Worm (Caenorhabditis elegans) whole organism, L1 larva: ENCODE data around the gene gldc-1.
A peak's percentile ranks its signal among the peaks of the same experiment; 100 is the strongest.

ENCODE experiments used
- C16A3.4 ChIP-seq: fragments of 150-350 bp; optimal IDR thresholded peaks from 2 replicates; lab custom pipeline; 2014; ENCODE audit warnings: missing biosample characterization, missing genetic modification characterization
- F16B12.6 ChIP-seq: fragments of 150-350 bp; optimal IDR thresholded peaks from 2 replicates; lab custom pipeline; 2014; ENCODE audit warnings: missing biosample characterization, missing genetic modification characterization
- aha-1 ChIP-seq: fragments of 150-350 bp; optimal IDR thresholded peaks from 2 replicates; lab custom pipeline; 2014; ENCODE audit warnings: missing biosample characterization, missing genetic modification characterization
- aly-2 ChIP-seq: fragments of 150-350 bp; optimal IDR thresholded peaks from 2 replicates; lab custom pipeline; 2014; ENCODE audit warnings: missing biosample characterization, missing genetic modification characterization
- ama-1 ChIP-seq: fragments of 150-350 bp; optimal IDR thresholded peaks from 2 replicates; lab custom pipeline; 2014
- blmp-1 ChIP-seq: fragments of 150-350 bp; optimal IDR thresholded peaks from 2 replicates; lab custom pipeline; 2014; ENCODE audit warnings: missing biosample characterization, missing genetic modification characterization
- ceh-63 ChIP-seq: fragments of 200-800 bp; sonication (Bioruptor generic); optimal IDR thresholded peaks from 2 replicates; lab custom pipeline; 2018; ENCODE audit warnings: mild to moderate bottlenecking, missing genetic modification characterization, missing compliant biosample characterization
- ceh-88 ChIP-seq: fragments of 200-800 bp; sonication (Bioruptor generic); IDR thresholded peaks from 2 replicates; pipeline ENCODE4 v1.3.6; 2022; ENCODE audit warnings: missing genetic modification characterization, missing compliant biosample characterization
- dpl-1 ChIP-seq, 3 experiments: fragments of 150-350 bp in 2 of 3; sonication (generic microtip) in 1 of 3; optimal IDR thresholded peaks; 2 replicates each; lab custom pipeline; 2014 to 2017; ENCODE audit warnings: missing biosample characterization in 3 of 3, missing genetic modification characterization in 3 of 3, missing genetic modification reagents in 3 of 3
- dsc-1 ChIP-seq: sonication (generic microtip); optimal IDR thresholded peaks from 2 replicates; lab custom pipeline; 2016; ENCODE audit warnings: mild to moderate bottlenecking, missing genetic modification characterization, missing compliant biosample characterization
- efl-1 ChIP-seq, 4 experiments: fragments of 150-350 bp; optimal IDR thresholded peaks in 3 of 4; peaks in 1 of 4; 1 replicate in 1 of 4; 2 replicates in 3 of 4; lab custom pipeline; 2014; ENCODE audit warnings: missing biosample characterization in 2 of 4, missing genetic modification characterization in 2 of 4, missing genetic modification reagents in 2 of 4
- egl-13 ChIP-seq: sonication (generic microtip); optimal IDR thresholded peaks from 2 replicates; lab custom pipeline; 2016; ENCODE audit warnings: missing genotype, missing genetic modification reagents, missing genetic modification characterization, missing compliant biosample characterization
- egl-27 ChIP-seq, 2 experiments: fragments of 150-350 bp in 1 of 2; sonication (generic microtip); optimal IDR thresholded peaks; 3 replicates each; lab custom pipeline; 2017 to 2018; ENCODE audit warnings: missing biosample characterization in 2 of 2, missing genetic modification characterization in 2 of 2, missing genetic modification reagents in 2 of 2
- elt-2 ChIP-seq: sonication (generic microtip); optimal IDR thresholded peaks from 2 replicates; lab custom pipeline; 2016; ENCODE audit warnings: missing genetic modification characterization, mild to moderate bottlenecking, inconsistent platforms, missing compliant biosample characterization, missing genetic modification reagents
- elt-3 ChIP-seq, 6 experiments: fragments of 150-350 bp in 1 of 6; sonication (generic microtip); optimal IDR thresholded peaks; 2 replicates each; lab custom pipeline; 2017 to 2018; ENCODE audit warnings: missing biosample characterization in 6 of 6, missing genetic modification characterization in 6 of 6, inconsistent platforms in 1 of 6
- ets-5 ChIP-seq: fragments of 200-800 bp; sonication (Bioruptor generic); IDR thresholded peaks from 2 replicates; pipeline ENCODE4 v1.3.6; 2022; ENCODE audit warnings: missing genetic modification characterization, missing compliant biosample characterization
- fkh-4 ChIP-seq: sonication (generic microtip); optimal IDR thresholded peaks from 2 replicates; lab custom pipeline; 2016; ENCODE audit warnings: missing compliant biosample characterization, missing genetic modification characterization, borderline replicate concordance
- fkh-8 ChIP-seq: sonication (generic microtip); optimal IDR thresholded peaks from 2 replicates; lab custom pipeline; 2016; ENCODE audit warnings: mild to moderate bottlenecking, missing genetic modification characterization, missing compliant biosample characterization
- hlh-4 ChIP-seq: sonication (generic microtip); optimal IDR thresholded peaks from 2 replicates; lab custom pipeline; 2016; ENCODE audit warnings: mild to moderate bottlenecking, missing genetic modification characterization, missing compliant biosample characterization
- irx-1 ChIP-seq: sonication (generic microtip); optimal IDR thresholded peaks from 2 replicates; lab custom pipeline; 2016; ENCODE audit warnings: missing genetic modification characterization, missing compliant biosample characterization
- jun-1 ChIP-seq: fragments of 150-350 bp; optimal IDR thresholded peaks from 2 replicates; lab custom pipeline; 2014; ENCODE audit warnings: missing biosample characterization, missing genetic modification reagents, missing genetic modification characterization
- lin-13 ChIP-seq: fragments of 150-350 bp; optimal IDR thresholded peaks from 2 replicates; lab custom pipeline; 2014; ENCODE audit warnings: missing biosample characterization, missing genetic modification reagents, missing genetic modification characterization
- lin-14 ChIP-seq: fragments of 200-800 bp; sonication (Bioruptor generic); optimal IDR thresholded peaks from 2 replicates; lab custom pipeline; 2018; ENCODE audit warnings: mild to moderate bottlenecking, missing genetic modification characterization, moderate library complexity, missing compliant biosample characterization
- lin-39 ChIP-seq: fragments of 150-350 bp; optimal IDR thresholded peaks from 2 replicates; lab custom pipeline; 2014; ENCODE audit warnings: missing biosample characterization, missing genetic modification reagents, missing genetic modification characterization
- lsy-2 ChIP-seq, 2 experiments: fragments of 150-350 bp; optimal IDR thresholded peaks; 2 replicates each; lab custom pipeline; 2014; ENCODE audit warnings: missing biosample characterization in 2 of 2, missing genetic modification characterization in 2 of 2
- mab-9 ChIP-seq: fragments of 200-800 bp; sonication (Bioruptor generic); IDR thresholded peaks from 2 replicates; pipeline ENCODE4 v1.3.6; 2022; ENCODE audit warnings: missing genetic modification reagents, missing genetic modification characterization, missing compliant biosample characterization
- mdl-1 ChIP-seq, 2 experiments: fragments of 150-350 bp; optimal IDR thresholded peaks; 2 replicates each; lab custom pipeline; 2014 to 2017; ENCODE audit warnings: missing biosample characterization in 2 of 2, missing genetic modification characterization in 2 of 2, inconsistent platforms in 1 of 2
- mep-1 ChIP-seq: fragments of 150-350 bp; optimal IDR thresholded peaks from 2 replicates; lab custom pipeline; 2014; ENCODE audit warnings: missing biosample characterization, missing genetic modification characterization
- nhr-20 ChIP-seq: sonication (generic microtip); optimal IDR thresholded peaks from 2 replicates; lab custom pipeline; 2016; ENCODE audit warnings: mild to moderate bottlenecking, missing genetic modification characterization, missing compliant biosample characterization
- nhr-237 ChIP-seq: fragments of 150-350 bp; optimal IDR thresholded peaks from 2 replicates; lab custom pipeline; 2014; ENCODE audit warnings: missing biosample characterization, missing genetic modification characterization
- nhr-28 ChIP-seq: fragments of 150-350 bp; optimal IDR thresholded peaks from 2 replicates; lab custom pipeline; 2014; ENCODE audit warnings: missing biosample characterization, missing genetic modification characterization
- nhr-47 ChIP-seq: sonication (generic microtip); optimal IDR thresholded peaks from 2 replicates; lab custom pipeline; 2016; ENCODE audit warnings: mild to moderate bottlenecking, missing genetic modification characterization, moderate library complexity, missing compliant biosample characterization
- nhr-71 ChIP-seq: sonication (generic microtip); optimal IDR thresholded peaks from 2 replicates; lab custom pipeline; 2016; ENCODE audit warnings: mild to moderate bottlenecking, missing genetic modification characterization, moderate library complexity, missing compliant biosample characterization
- nhr-76 ChIP-seq: sonication (generic microtip); optimal IDR thresholded peaks from 2 replicates; lab custom pipeline; 2017; ENCODE audit warnings: missing biosample characterization, missing genetic modification characterization
- nhr-77 ChIP-seq: fragments of 150-350 bp; optimal IDR thresholded peaks from 2 replicates; lab custom pipeline; 2014; ENCODE audit warnings: missing biosample characterization, missing genetic modification characterization
- nhr-84 ChIP-seq: sonication (generic microtip); optimal IDR thresholded peaks from 2 replicates; lab custom pipeline; 2017; ENCODE audit warnings: missing biosample characterization, missing genetic modification characterization
- nhr-85 ChIP-seq: sonication (generic microtip); peaks from one replicate; lab custom pipeline; 2016; ENCODE audit warnings: missing genetic modification characterization, inconsistent platforms, missing compliant biosample characterization
- nhr-90 ChIP-seq: sonication (generic microtip); optimal IDR thresholded peaks from 2 replicates; lab custom pipeline; 2016; ENCODE audit warnings: mild to moderate bottlenecking, missing genetic modification characterization, missing compliant biosample characterization; ENCODE audit not compliant: poor library complexity
- rnt-1 ChIP-seq: sonication (generic microtip); optimal IDR thresholded peaks from 2 replicates; lab custom pipeline; 2016; ENCODE audit warnings: mild to moderate bottlenecking, missing genetic modification characterization, moderate library complexity, missing compliant biosample characterization
- snu-23 ChIP-seq: sonication (generic microtip); optimal IDR thresholded peaks from 2 replicates; lab custom pipeline; 2016; ENCODE audit warnings: missing genetic modification characterization, missing compliant biosample characterization
- sox-4 ChIP-seq: sonication (generic microtip); optimal IDR thresholded peaks from 2 replicates; lab custom pipeline; 2016; ENCODE audit warnings: missing genetic modification characterization, missing compliant biosample characterization
- sup-37 ChIP-seq: fragments of 200-800 bp; sonication (Bioruptor generic); optimal IDR thresholded peaks from 2 replicates; lab custom pipeline; 2018; ENCODE audit warnings: mild to moderate bottlenecking, missing genetic modification characterization, missing compliant biosample characterization
- tbx-2 ChIP-seq: sonication (generic microtip); optimal IDR thresholded peaks from 2 replicates; lab custom pipeline; 2016; ENCODE audit warnings: missing genetic modification characterization, missing compliant biosample characterization
- unc-130 ChIP-seq: fragments of 150-350 bp; optimal IDR thresholded peaks from 2 replicates; lab custom pipeline; 2017; ENCODE audit warnings: missing biosample characterization, missing genetic modification characterization, inconsistent platforms
- unc-30 ChIP-seq: sonication (generic microtip); optimal IDR thresholded peaks from 2 replicates; lab custom pipeline; 2017; ENCODE audit warnings: missing biosample characterization, missing genetic modification characterization
- vab-15 ChIP-seq: sonication (generic microtip); optimal IDR thresholded peaks from 2 replicates; lab custom pipeline; 2017; ENCODE audit warnings: missing genotype, mild to moderate bottlenecking, missing genetic modification characterization, missing compliant biosample characterization
- zip-4 ChIP-seq: fragments of 200-800 bp; sonication (Bioruptor generic); optimal IDR thresholded peaks from 2 replicates; lab custom pipeline; 2018; ENCODE audit warnings: mild to moderate bottlenecking, missing genetic modification characterization, moderate library complexity, missing compliant biosample characterization
- ztf-11 ChIP-seq, 2 experiments: sonication (generic microtip); optimal IDR thresholded peaks; 2 replicates each; lab custom pipeline; 2016 to 2017; ENCODE audit warnings: missing genetic modification characterization in 2 of 2, missing biosample characterization in 1 of 2, missing compliant biosample characterization in 1 of 2
- ztf-4 ChIP-seq: fragments of 150-350 bp; optimal IDR thresholded peaks from 2 replicates; lab custom pipeline; 2014; ENCODE audit warnings: missing biosample characterization, missing genetic modification characterization

The gldc-1 gene

ce11 chrII:6045048-6045447 lies 5.2 kb upstream of the gldc-1 start, which contains the start of gene R12C12.5:
TSS of gene R12C12.5 (minus strand) at chrII:6045148.
- TF ChIP-seq nhr-237 (no peak), sup-37 (no peak), efl-1 (optimal IDR thresholded peaks at IDR 0.05; lab: Kevin White, UChicago) (no peak), efl-1 (GFP tag; optimal IDR thresholded peaks at IDR 0.05 in 1 of 2; lab: Kevin White, UChicago) (no peak), jun-1 (tag; lab: Kevin White, UChicago) (no peak), C16A3.4 (tag; lab: Kevin White, UChicago) (no peak), nhr-76 (no peak), nhr-47 (no peak), elt-3 (tag; optimal IDR thresholded peaks at IDR 0.05; lab: Kevin White, UChicago) (no peak), vab-15 (tag; lab: Kevin White, UChicago) (no peak), fkh-8 (tag; lab: Kevin White, UChicago) (no peak), lin-39 (tag; lab: Kevin White, UChicago) (no peak), elt-2 (tag; lab: Kevin White, UChicago) (no peak), sox-4 (tag; lab: Kevin White, UChicago) (no peak), unc-30 (tag; lab: Kevin White, UChicago) (no peak), mdl-1 (tag; optimal IDR thresholded peaks at IDR 0.05; lab: Kevin White, UChicago) (no peak), F16B12.6 (tag; lab: Kevin White, UChicago) (no peak)
- TF ChIP-seq, all 84 proteins: peak for 0

- peak; percentile 22 for TF ChIP-seq nhr-20
- TF ChIP-seq mep-1 = peak; percentile 52
- no peak for TF ChIP-seq ztf-4 (tag; lab: Kevin White, UChicago)
- no peak for TF ChIP-seq nhr-84 (tag; lab: Kevin White, UChicago)
- peak; percentile 11 for TF ChIP-seq tbx-2
- TF ChIP-seq ceh-63 (GFP tag; lab: Kevin White, UChicago) = no peak
- peak; percentile 27 for TF ChIP-seq rnt-1
- TF ChIP-seq lin-14 = peak; percentile 67
- peak; percentile 13 for TF ChIP-seq nhr-77 (tag; lab: Kevin White, UChicago)
- no peak for TF ChIP-seq lin-39 (tag; lab: Kevin White, UChicago)
- peak; percentile 93 for TF ChIP-seq blmp-1
- peak in 1 of 3 experiments; percentile 28 for TF ChIP-seq dpl-1 (GFP tag; optimal IDR thresholded peaks at IDR 0.05; lab: Kevin White, UChicago)
- TF ChIP-seq nhr-47 = peak; percentile 33
- peak; percentile 40 for TF ChIP-seq nhr-71 (tag; lab: Kevin White, UChicago)
- peak; percentile 43 for TF ChIP-seq snu-23 (GFP tag; lab: Kevin White, UChicago)
- TF ChIP-seq nhr-76 = no peak
- no peak for TF ChIP-seq ceh-88 (GFP tag; lab: Robert Waterston, UW)
- TF ChIP-seq mdl-1 (tag; optimal IDR thresholded peaks at IDR 0.05; lab: Kevin White, UChicago) = no peak
- peak; percentile 65 for TF ChIP-seq nhr-85 (tag; lab: Kevin White, UChicago)
- TF ChIP-seq mab-9 = no peak
- peak in 1 of 2 experiments; percentile 45 for TF ChIP-seq lsy-2 (tag; optimal IDR thresholded peaks at IDR 0.05; lab: Kevin White, UChicago)
- TF ChIP-seq dsc-1 (tag; lab: Kevin White, UChicago) = no peak
- TF ChIP-seq efl-1 (optimal IDR thresholded peaks at IDR 0.05; lab: Kevin White, UChicago) = peak; percentile 30 to 33
- TF ChIP-seq efl-1 (GFP tag; optimal IDR thresholded peaks at IDR 0.05 in 1 of 2; lab: Kevin White, UChicago) = peak; percentile 17 to 94
- TF ChIP-seq ama-1 (lab: Kevin White, UChicago) = no peak
- TF ChIP-seq hlh-4 = no peak
- TF ChIP-seq egl-27 (tag; optimal IDR thresholded peaks at IDR 0.05; lab: Kevin White, UChicago) = no peak
- peak in 1 of 6 experiments; percentile 48 for TF ChIP-seq elt-3 (tag; optimal IDR thresholded peaks at IDR 0.05; lab: Kevin White, UChicago)
Observed at ce11 chrII:6046023-6046631, 4.1 kb upstream of the gldc-1 start.

- TF ChIP-seq aha-1 = no peak
- TF ChIP-seq unc-130 = no peak
- no peak for TF ChIP-seq ets-5 (GFP tag; lab: Robert Waterston, UW)
- peak; percentile 67 for TF ChIP-seq zip-4
- peak; percentile 91 for TF ChIP-seq dsc-1 (tag; lab: Kevin White, UChicago)
- TF ChIP-seq aly-2 (tag; lab: Kevin White, UChicago) = peak; percentile 67
- no peak for TF ChIP-seq nhr-28 (tag; lab: Kevin White, UChicago)
- no peak for TF ChIP-seq egl-27 (tag; optimal IDR thresholded peaks at IDR 0.05; lab: Kevin White, UChicago)
- TF ChIP-seq nhr-90 (tag; lab: Kevin White, UChicago) = peak; percentile 88
- TF ChIP-seq ztf-11 (tag; optimal IDR thresholded peaks at IDR 0.05; lab: Kevin White, UChicago) = peak in 1 of 2 experiments; percentile 68
- TF ChIP-seq irx-1 (tag; lab: Kevin White, UChicago) = peak; percentile 79
- peak; percentile 79 for TF ChIP-seq egl-13 (tag; lab: Kevin White, UChicago)
- peak; percentile 76 for TF ChIP-seq lin-39 (tag; lab: Kevin White, UChicago)
- peak; percentile 64 for TF ChIP-seq fkh-4
- TF ChIP-seq hlh-4 = no peak
- peak; percentile 68 for TF ChIP-seq lin-13 (GFP tag; lab: Kevin White, UChicago)
Observed at ce11 chrII:6047639-6048159, 2.5 kb upstream of the gldc-1 start, which contains the start of the genes R12C12.6 and ran-5. TSS of gene R12C12.6 (minus strand) at chrII:6047867. TSS of gene ran-5 (plus strand) at chrII:6048109.
